Fruit fly (Drosophila melanogaster) whole organism, embryonic: ENCODE data around the gene CG5196.

Experiments
- Ada2b ChIP-seq: fragments of 200-800 bp; sonication (Bioruptor generic); IDR thresholded peaks from 2 replicates; pipeline ENCODE4 v1.3.6; 2022; ENCODE audit warnings: missing biosample characterization, missing genetic modification characterization
- C15 ChIP-seq: fragments of 200-800 bp; sonication (Bioruptor generic); IDR thresholded peaks from 3 replicates; pipeline ENCODE4 v1.3.6; 2022; ENCODE audit warnings: missing biosample characterization, missing genetic modification characterization
- CG1024 ChIP-seq: fragments of 200-800 bp; sonication (Bioruptor generic); IDR thresholded peaks from 2 replicates; pipeline ENCODE4 v1.3.6; 2022; ENCODE audit warnings: missing biosample characterization, missing genetic modification characterization
- CG11398 ChIP-seq: fragments of 200-800 bp; sonication (Bioruptor generic); optimal IDR thresholded peaks from 2 replicates; lab custom pipeline; 2016; ENCODE audit warnings: missing biosample characterization, missing genetic modification characterization
- CG12071 ChIP-seq: fragments of 200-800 bp; sonication (Bioruptor generic); optimal IDR thresholded peaks from 3 replicates; lab custom pipeline; 2018; ENCODE audit warnings: missing biosample characterization, mild to moderate bottlenecking, missing genetic modification characterization
- CG12104 ChIP-seq: fragments of 200-800 bp; sonication (Bioruptor generic); optimal IDR thresholded peaks from 3 replicates; lab custom pipeline; 2016; ENCODE audit warnings: missing biosample characterization, missing genetic modification characterization
- CG13287 ChIP-seq: fragments of 200-800 bp; sonication (Bioruptor generic); IDR thresholded peaks from 2 replicates; pipeline ENCODE4 v1.3.6; 2022; ENCODE audit warnings: missing biosample characterization, missing genetic modification characterization; ENCODE audit not compliant: partially characterized antibody
- CG1603 ChIP-seq: fragments of 200-800 bp; sonication (Bioruptor generic); optimal IDR thresholded peaks from 2 replicates; lab custom pipeline; 2019; ENCODE audit warnings: missing biosample characterization, mild to moderate bottlenecking, missing genetic modification characterization, moderate library complexity
- CG16779 ChIP-seq: fragments of 200-800 bp; sonication (Bioruptor generic); IDR thresholded peaks from 2 replicates; pipeline ENCODE4 v1.3.6; 2022; ENCODE audit warnings: missing biosample characterization, missing genetic modification characterization
- CG16863 ChIP-seq: fragments of 200-800 bp; sonication (Bioruptor generic); optimal IDR thresholded peaks from 3 replicates; lab custom pipeline; 2016; ENCODE audit warnings: missing biosample characterization, missing genetic modification characterization
- CG17829 ChIP-seq: fragments of 200-800 bp; optimal IDR thresholded peaks from 2 replicates; lab custom pipeline; 2019; ENCODE audit warnings: missing biosample characterization, mild to moderate bottlenecking, missing genetic modification characterization, moderate library complexity
- CG18619 ChIP-seq: fragments of 200-800 bp; sonication (Bioruptor generic); optimal IDR thresholded peaks from 3 replicates; lab custom pipeline; 2017; ENCODE audit warnings: missing biosample characterization, mild to moderate bottlenecking, missing genetic modification characterization
- CG33213 ChIP-seq: fragments of 200-800 bp; sonication (Bioruptor generic); optimal IDR thresholded peaks from 3 replicates; lab custom pipeline; 2016; ENCODE audit warnings: missing biosample characterization, missing genetic modification characterization
- CG33557 ChIP-seq: fragments of 200-800 bp; sonication (Bioruptor generic); optimal IDR thresholded peaks from 2 replicates; lab custom pipeline; 2019; ENCODE audit warnings: missing biosample characterization, mild to moderate bottlenecking, missing genetic modification characterization, moderate library complexity
- CG5953 ChIP-seq: fragments of 200-800 bp; sonication (Bioruptor generic); IDR thresholded peaks from 2 replicates; pipeline ENCODE4 v1.3.6; 2022; ENCODE audit warnings: missing biosample characterization, missing genetic modification characterization
- CG7357 ChIP-seq: fragments of 200-800 bp; sonication (Bioruptor generic); IDR thresholded peaks from 3 replicates; pipeline ENCODE4 v1.3.6; 2022; ENCODE audit warnings: missing biosample characterization, missing genetic modification characterization
- CG7963 ChIP-seq: fragments of 200-800 bp; sonication (Bioruptor generic); IDR thresholded peaks from 3 replicates; pipeline ENCODE4 v1.3.6; 2022; ENCODE audit warnings: missing biosample characterization, missing genetic modification characterization; ENCODE audit not compliant: partially characterized antibody
- CG8765 ChIP-seq: fragments of 200-800 bp; sonication (Bioruptor generic); IDR thresholded peaks from 2 replicates; pipeline ENCODE4 v1.3.6; 2022; ENCODE audit warnings: missing biosample characterization, missing genetic modification characterization
- CG9215 ChIP-seq: fragments of 200-800 bp; sonication (Bioruptor generic); IDR thresholded peaks from 2 replicates; pipeline ENCODE4 v1.3.6; 2022; ENCODE audit warnings: missing biosample characterization, missing genetic modification characterization
- CHES-1-like ChIP-seq: fragments of 200-800 bp; sonication (Bioruptor generic); optimal IDR thresholded peaks from 2 replicates; lab custom pipeline; 2016; ENCODE audit warnings: missing biosample characterization, missing genetic modification characterization
- CTCF ChIP-seq: fragments of 200-800 bp; sonication (Bioruptor generic); optimal IDR thresholded peaks from 2 replicates; lab custom pipeline; 2017; ENCODE audit warnings: missing biosample characterization, mild to moderate bottlenecking, missing genetic modification characterization, moderate library complexity
- CkIIα-i1 ChIP-seq: fragments of 200-800 bp; sonication (Bioruptor generic); IDR thresholded peaks from 2 replicates; pipeline ENCODE4 v1.3.6; 2022; ENCODE audit warnings: missing biosample characterization, missing genetic modification characterization
- H15 ChIP-seq: fragments of 200-800 bp; sonication (Bioruptor generic); IDR thresholded peaks from 3 replicates; pipeline ENCODE4 v1.3.6; 2022; ENCODE audit warnings: missing biosample characterization, missing genetic modification characterization
- HmgZ ChIP-seq: fragments of 200-800 bp; sonication (Bioruptor generic); optimal IDR thresholded peaks from 2 replicates; lab custom pipeline; 2018; ENCODE audit warnings: missing biosample characterization, mild to moderate bottlenecking, missing genetic modification characterization
- Hmx ChIP-seq: fragments of 200-800 bp; sonication (Bioruptor generic); optimal IDR thresholded peaks from 2 replicates; lab custom pipeline; 2016; ENCODE audit warnings: missing biosample characterization, missing genetic modification characterization
- Mes4 ChIP-seq: fragments of 200-800 bp; sonication (Bioruptor generic); optimal IDR thresholded peaks from 2 replicates; lab custom pipeline; 2016; ENCODE audit warnings: missing biosample characterization, missing genetic modification characterization
- Ravus ChIP-seq: fragments of 200-800 bp; sonication (Bioruptor generic); IDR thresholded peaks from 2 replicates; pipeline ENCODE4 v1.3.6; 2022; ENCODE audit warnings: missing biosample characterization, missing genetic modification characterization
- Rfx ChIP-seq: fragments of 200-800 bp; sonication (Bioruptor generic); IDR thresholded peaks from 2 replicates; pipeline ENCODE4 v1.3.6; 2022; ENCODE audit warnings: missing biosample characterization, missing genetic modification characterization
- Spps ChIP-seq: fragments of 200-800 bp; sonication (Bioruptor generic); optimal IDR thresholded peaks from 2 replicates; lab custom pipeline; 2018; ENCODE audit warnings: missing biosample characterization, mild to moderate bottlenecking, missing genetic modification characterization
- Sry-β ChIP-seq: fragments of 200-800 bp; sonication (Bioruptor generic); optimal IDR thresholded peaks from 2 replicates; lab custom pipeline; 2018; ENCODE audit warnings: missing biosample characterization, mild to moderate bottlenecking, missing genetic modification characterization, moderate library complexity
- Sry-δ ChIP-seq: fragments of 200-800 bp; sonication (Bioruptor generic); optimal IDR thresholded peaks from 2 replicates; lab custom pipeline; 2016; ENCODE audit warnings: missing biosample characterization, missing genetic modification characterization
- Taf1 ChIP-seq: fragments of 200-800 bp; sonication (Bioruptor generic); IDR thresholded peaks from 2 replicates; pipeline ENCODE4 v1.3.6; 2022; ENCODE audit warnings: missing biosample characterization, missing genetic modification characterization
- ab ChIP-seq: fragments of 200-800 bp; sonication (Bioruptor generic); optimal IDR thresholded peaks from 2 replicates; lab custom pipeline; 2016; ENCODE audit warnings: missing biosample characterization, missing genetic modification characterization
- ato ChIP-seq: fragments of 200-800 bp; sonication (Bioruptor generic); IDR thresholded peaks from 2 replicates; pipeline ENCODE4 v1.3.6; 2022; ENCODE audit warnings: missing biosample characterization, missing genetic modification characterization; ENCODE audit not compliant: partially characterized antibody
- btn ChIP-seq: fragments of 200-800 bp; sonication (Bioruptor generic); optimal IDR thresholded peaks from 2 replicates; lab custom pipeline; 2016; ENCODE audit warnings: missing biosample characterization, missing genetic modification characterization
- dysf ChIP-seq: fragments of 200-800 bp; sonication (Bioruptor generic); IDR thresholded peaks from 3 replicates; pipeline ENCODE4 v1.3.6; 2022; ENCODE audit warnings: missing biosample characterization, missing genetic modification characterization
- eyg ChIP-seq: fragments of 200-800 bp; sonication (Bioruptor generic); optimal IDR thresholded peaks from 3 replicates; lab custom pipeline; 2016; ENCODE audit warnings: missing biosample characterization, missing genetic modification characterization
- ftz-f1 ChIP-seq: fragments of 200-800 bp; sonication (Bioruptor generic); optimal IDR thresholded peaks from 2 replicates; lab custom pipeline; 2016; ENCODE audit warnings: missing biosample characterization, missing genetic modification characterization
- grn ChIP-seq: fragments of 200-800 bp; sonication (Bioruptor generic); optimal IDR thresholded peaks from 3 replicates; lab custom pipeline; 2017; ENCODE audit warnings: missing biosample characterization, missing genetic modification characterization
- hkb ChIP-seq, 2 experiments: fragments of 200-800 bp in 1 of 2; fragments of >200 bp in 1 of 2; sonication (Bioruptor generic) in 1 of 2; IDR thresholded peaks in 1 of 2; optimal IDR thresholded peaks in 1 of 2; 2 replicates each; pipeline versions ENCODE4 v1.3.6 to Lab custom; 2017 to 2022; ENCODE audit warnings: missing biosample characterization in 1 of 2, missing genetic modification characterization in 1 of 2
- jumu ChIP-seq: fragments of 200-800 bp; sonication (Bioruptor generic); optimal IDR thresholded peaks from 3 replicates; lab custom pipeline; 2016; ENCODE audit warnings: missing biosample characterization, missing genetic modification characterization
- nerfin-2 ChIP-seq: fragments of 200-800 bp; sonication (Bioruptor generic); IDR thresholded peaks from 2 replicates; pipeline ENCODE4 v1.3.6; 2022; ENCODE audit warnings: missing biosample characterization, missing genetic modification characterization; ENCODE audit not compliant: partially characterized antibody
- org-1 ChIP-seq: fragments of 200-800 bp; sonication (Bioruptor generic); optimal IDR thresholded peaks from 2 replicates; lab custom pipeline; 2017; ENCODE audit warnings: missing biosample characterization, missing genetic modification characterization
- row ChIP-seq: fragments of 200-800 bp; sonication (Bioruptor generic); IDR thresholded peaks from 3 replicates; pipeline ENCODE4 v1.3.6; 2022; ENCODE audit warnings: missing biosample characterization, missing genetic modification characterization
- sd ChIP-seq: fragments of 200-800 bp; sonication (Bioruptor generic); optimal IDR thresholded peaks from 3 replicates; lab custom pipeline; 2018; ENCODE audit warnings: missing biosample characterization, mild to moderate bottlenecking, missing genetic modification characterization, moderate library complexity
- shn ChIP-seq: fragments of 200-800 bp; sonication (Bioruptor generic); optimal IDR thresholded peaks from 3 replicates; lab custom pipeline; 2016; ENCODE audit warnings: missing biosample characterization, missing genetic modification characterization
- sima ChIP-seq: fragments of 200-800 bp; sonication (Bioruptor generic); optimal IDR thresholded peaks from 2 replicates; lab custom pipeline; 2016; ENCODE audit warnings: missing biosample characterization, missing genetic modification characterization
- slou ChIP-seq: fragments of 200-800 bp; sonication (Bioruptor generic); optimal IDR thresholded peaks from 3 replicates; lab custom pipeline; 2016; ENCODE audit warnings: missing biosample characterization, missing genetic modification characterization
- trem ChIP-seq: fragments of 200-800 bp; optimal IDR thresholded peaks from 3 replicates; lab custom pipeline; 2019; ENCODE audit warnings: missing biosample characterization, mild to moderate bottlenecking, missing genetic modification characterization, moderate library complexity
- trh ChIP-seq: fragments of 200-800 bp; sonication (Bioruptor generic); optimal IDR thresholded peaks from 2 replicates; lab custom pipeline; 2016; ENCODE audit warnings: missing biosample characterization, missing genetic modification characterization
- ttk ChIP-seq: fragments of 200-800 bp; sonication (Bioruptor generic); IDR thresholded peaks from 2 replicates; pipeline ENCODE4 v2.1.2; 2022; ENCODE audit warnings: missing biosample characterization, missing genetic modification characterization
- wor ChIP-seq: fragments of 200-800 bp; sonication (Bioruptor generic); IDR thresholded peaks from 2 replicates; pipeline ENCODE4 v1.3.6; 2022; ENCODE audit warnings: missing biosample characterization, missing genetic modification characterization

CG5196 gene

dm6 chr3R:12448889-12449314, 40.8 kb downstream of the CG5196 start, which contains the start of gene CG18549 (continued):
- TF ChIP-seq CG7357 (peak; percentile 99), H15 (GFP tag; lab: Robert Waterston, UW) (peak; percentile 100), ab (GFP tag; lab: Kevin White, UChicago) (peak; percentile 97), CG11398 (GFP tag; lab: Kevin White, UChicago) (peak; percentile 99), trh (GFP tag; lab: Kevin White, UChicago) (peak; percentile 99), grn (peak; percentile 97), Sry-β (GFP tag; lab: Kevin White, UChicago) (peak; percentile 83), ato (peak; percentile 71), ttk (GFP tag; lab: Robert Waterston, UW) (peak; percentile 100), eyg (GFP tag; lab: Kevin White, UChicago) (peak; percentile 99), hkb (optimal IDR thresholded peaks at IDR 0.05; lab: Kevin White, UChicago) (no peak), hkb (GFP tag; IDR thresholded peaks at IDR 0.05; lab: Robert Waterston, UW) (peak; percentile 100), CG5953 (GFP tag; lab: Robert Waterston, UW) (peak; percentile 100), CG9215 (GFP tag; lab: Robert Waterston, UW) (peak; percentile 99), CG12071 (GFP tag; lab: Kevin White, UChicago) (peak; percentile 99), shn (peak; percentile 99), jumu (GFP tag; lab: Kevin White, UChicago) (peak; percentile 99), CTCF (peak; percentile 81), nerfin-2 (GFP tag; lab: Robert Waterston, UW) (peak; percentile 64; the same call in 1 of the 2 replicates), C15 (peak; percentile 99), CG17829 (tag; lab: Kevin White, UChicago) (peak; percentile 100), CHES-1-like (peak; percentile 99), slou (GFP tag; lab: Kevin White, UChicago) (peak; percentile 99), org-1 (GFP tag; lab: Kevin White, UChicago) (peak; percentile 99), trem (tag; lab: Kevin White, UChicago) (peak; percentile 98), dysf (GFP tag; lab: Robert Waterston, UW) (peak; percentile 100), CG1603 (peak; percentile 97), CG1024 (GFP tag; lab: Robert Waterston, UW) (peak; percentile 98), Spps (tag; lab: Kevin White, UChicago) (peak; percentile 100), CkIIα-i1 (GFP tag; lab: Robert Waterston, UW) (peak; percentile 98), ftz-f1 (GFP tag; lab: Kevin White, UChicago) (peak; percentile 94), CG8765 (GFP tag; lab: Robert Waterston, UW) (peak; percentile 98), CG13287 (GFP tag; lab: Robert Waterston, UW) (peak; percentile 88), CG33557 (GFP tag; lab: Kevin White, UChicago) (peak; percentile 100), CG18619 (GFP tag; lab: Kevin White, UChicago) (peak; percentile 100), CG33213 (GFP tag; lab: Kevin White, UChicago) (peak; percentile 99), CG16779 (GFP tag; lab: Robert Waterston, UW) (peak; percentile 99), CG12104 (GFP tag; lab: Kevin White, UChicago) (peak; percentile 100), Rfx (GFP tag; lab: Robert Waterston, UW) (peak; percentile 100), HmgZ (tag; lab: Kevin White, UChicago) (peak; percentile 100), row (GFP tag; lab: Robert Waterston, UW) (peak; percentile 100), CG16863 (GFP tag; lab: Kevin White, UChicago) (peak; percentile 99), Ada2b (GFP tag; lab: Robert Waterston, UW) (peak; percentile 100), Ravus (peak; percentile 99), CG7963 (GFP tag; lab: Robert Waterston, UW) (peak; percentile 73; the same call in 2 of the 3 replicates), sima (GFP tag; lab: Kevin White, UChicago) (peak; percentile 98), Hmx (GFP tag; lab: Kevin White, UChicago) (peak; percentile 98), wor (GFP tag; lab: Robert Waterston, UW) (peak; percentile 100), btn (GFP tag; lab: Kevin White, UChicago) (peak; percentile 99), Mes4 (GFP tag; lab: Kevin White, UChicago) (peak; percentile 99), Sry-δ (GFP tag; lab: Kevin White, UChicago) (peak; percentile 87), sd (tag; lab: Kevin White, UChicago) (peak; percentile 98), Taf1 (GFP tag; lab: Robert Waterston, UW) (peak; percentile 98)
